Fruit fly (Drosophila melanogaster): ENCODE measurements around the gene Afg3l2.
A peak's percentile ranks its signal among the peaks of the same experiment; 100 is the strongest.

Afg3l2 gene

DNA sequence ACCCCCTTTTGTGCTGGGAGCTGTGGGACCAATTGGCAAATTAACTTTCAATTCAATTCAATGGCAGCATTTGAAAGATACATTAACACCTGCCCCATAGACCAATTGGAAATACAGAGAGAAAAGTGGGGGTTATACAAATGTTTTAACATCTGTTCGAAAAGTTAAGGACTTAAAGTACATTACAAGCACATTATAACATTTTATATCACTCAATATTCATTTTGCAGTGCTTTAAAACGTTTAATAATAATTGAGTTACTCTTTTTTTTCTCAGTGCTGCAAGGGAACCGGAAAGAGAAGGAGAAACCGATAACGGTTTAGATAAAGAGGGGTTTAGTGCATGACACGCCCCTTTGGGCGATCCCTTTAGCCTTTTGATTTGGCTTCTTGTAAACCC, 32.5 kb downstream of the Afg3l2 start (continued):
- no peak for TF ChIP-seq CG11093 (GFP tag; IDR thresholded peaks at IDR 0.05)

- TF ChIP-seq CTCF (GFP tag; optimal IDR thresholded peaks at IDR 0.05) = peak; percentile 69
- no peak for TF ChIP-seq CoRest (tag; optimal IDR thresholded peaks at IDR 0.05)
These were observed 33.3 kb downstream of the Afg3l2 start for dm6 chr3L:17208601-17209000.
